Worm (Caenorhabditis elegans) whole organism, L3 larva: ENCODE results near the gene F44E7.4.

Source experiments
- R02D3.7 ChIP-seq: fragments of 150-350 bp; optimal IDR thresholded peaks from 2 replicates; lab custom pipeline; 2014; ENCODE audit warnings: missing biosample characterization, missing genetic modification characterization
- ZK546.5 ChIP-seq: sonication (generic microtip); optimal IDR thresholded peaks from 2 replicates; lab custom pipeline; 2017; ENCODE audit warnings: missing biosample characterization, missing genetic modification characterization
- ama-1 ChIP-seq: fragments of 150-350 bp; optimal IDR thresholded peaks from 2 replicates; lab custom pipeline; 2018
- ceh-16 ChIP-seq: sonication (generic microtip); optimal IDR thresholded peaks from 2 replicates; lab custom pipeline; 2017; ENCODE audit warnings: missing biosample characterization, missing genetic modification characterization
- ceh-28 ChIP-seq: fragments of 150-350 bp; optimal IDR thresholded peaks from 2 replicates; lab custom pipeline; 2014; ENCODE audit warnings: missing biosample characterization, missing genetic modification reagents, missing genetic modification characterization
- ceh-82 ChIP-seq: fragments of 150-350 bp; optimal IDR thresholded peaks from 2 replicates; lab custom pipeline; 2014; ENCODE audit warnings: missing biosample characterization, missing genetic modification characterization
- egl-27 ChIP-seq: sonication (generic microtip); optimal IDR thresholded peaks from 4 replicates; lab custom pipeline; 2017; ENCODE audit warnings: missing biosample characterization, missing genetic modification reagents, missing genetic modification characterization
- egl-5 ChIP-seq: fragments of 150-350 bp; optimal IDR thresholded peaks from 2 replicates; lab custom pipeline; 2017; ENCODE audit warnings: missing biosample characterization, missing genetic modification reagents, missing genetic modification characterization, inconsistent platforms
- elt-1 ChIP-seq: fragments of 150-350 bp; optimal IDR thresholded peaks from 2 replicates; lab custom pipeline; 2014; ENCODE audit warnings: missing biosample characterization, missing genetic modification characterization
- elt-2 ChIP-seq: sonication (generic microtip); optimal IDR thresholded peaks from 2 replicates; lab custom pipeline; 2016; ENCODE audit warnings: missing genetic modification reagents, mild to moderate bottlenecking, missing genetic modification characterization, missing compliant biosample characterization
- elt-3 ChIP-seq, 3 experiments: fragments of 150-350 bp in 1 of 3; sonication (generic microtip) in 2 of 3; optimal IDR thresholded peaks; 2 replicates in 2 of 3; 4 replicates in 1 of 3; lab custom pipeline; 2014 to 2017; ENCODE audit warnings: missing biosample characterization in 3 of 3, missing genetic modification characterization in 3 of 3
- eor-1 ChIP-seq, 2 experiments: fragments of 150-350 bp; optimal IDR thresholded peaks; 2 replicates each; lab custom pipeline; 2014 to 2018; ENCODE audit warnings: missing biosample characterization in 2 of 2, missing genetic modification characterization in 2 of 2
- fkh-10 ChIP-seq: sonication (generic microtip); optimal IDR thresholded peaks from 2 replicates; lab custom pipeline; 2017; ENCODE audit warnings: missing biosample characterization, missing genetic modification reagents, missing genetic modification characterization
- fkh-2 ChIP-seq: fragments of 150-350 bp; optimal IDR thresholded peaks from 2 replicates; lab custom pipeline; 2014; ENCODE audit warnings: missing biosample characterization, missing genetic modification reagents, missing genetic modification characterization
- fos-1 ChIP-seq: fragments of 150-350 bp; optimal IDR thresholded peaks from 2 replicates; lab custom pipeline; 2014; ENCODE audit warnings: missing biosample characterization, missing genetic modification characterization
- hmg-11 ChIP-seq: sonication (generic microtip); optimal IDR thresholded peaks from 2 replicates; lab custom pipeline; 2016; ENCODE audit warnings: missing genetic modification characterization, missing compliant biosample characterization
- jun-1 ChIP-seq: fragments of 150-350 bp; optimal IDR thresholded peaks from 2 replicates; lab custom pipeline; 2014; ENCODE audit warnings: missing biosample characterization, missing genetic modification reagents, missing genetic modification characterization
- lin-15B ChIP-seq: fragments of 150-350 bp; optimal IDR thresholded peaks from 2 replicates; lab custom pipeline; 2014; ENCODE audit warnings: missing biosample characterization, missing genetic modification characterization
- lin-39 ChIP-seq: fragments of 150-350 bp; optimal IDR thresholded peaks from 2 replicates; lab custom pipeline; 2018; ENCODE audit warnings: missing biosample characterization, missing genetic modification reagents, missing genetic modification characterization
- lsy-12 ChIP-seq: sonication (generic microtip); optimal IDR thresholded peaks from 2 replicates; lab custom pipeline; 2016; ENCODE audit warnings: mild to moderate bottlenecking, missing genetic modification characterization, missing compliant biosample characterization
- mdl-1 ChIP-seq: fragments of 150-350 bp; optimal IDR thresholded peaks from 2 replicates; lab custom pipeline; 2014; ENCODE audit warnings: missing biosample characterization, missing genetic modification characterization
- mml-1 ChIP-seq: fragments of 150-350 bp; sonication (generic microtip); optimal IDR thresholded peaks from 3 replicates; lab custom pipeline; 2014; ENCODE audit warnings: missing biosample characterization, missing genetic modification characterization
- nfya-1 ChIP-seq: sonication (generic microtip); optimal IDR thresholded peaks from 2 replicates; lab custom pipeline; 2017; ENCODE audit warnings: missing genetic modification characterization, mild to moderate bottlenecking, missing compliant biosample characterization, antibody characterized with exemption, moderate library complexity; ENCODE audit not compliant: insufficient read depth
- nhr-11 ChIP-seq: fragments of 150-350 bp; optimal IDR thresholded peaks from 2 replicates; lab custom pipeline; 2014; ENCODE audit warnings: missing biosample characterization, missing genetic modification characterization
- nhr-12 ChIP-seq: fragments of 150-350 bp; optimal IDR thresholded peaks from 2 replicates; lab custom pipeline; 2014; ENCODE audit warnings: missing biosample characterization, missing genetic modification characterization
- nhr-23 ChIP-seq: fragments of 150-350 bp; optimal IDR thresholded peaks from 2 replicates; lab custom pipeline; 2014; ENCODE audit warnings: missing biosample characterization, missing genetic modification reagents, missing genetic modification characterization
- nhr-237 ChIP-seq: fragments of 150-350 bp; optimal IDR thresholded peaks from 2 replicates; lab custom pipeline; 2014; ENCODE audit warnings: missing biosample characterization, missing genetic modification characterization
- nhr-25 ChIP-seq: sonication (generic microtip); optimal IDR thresholded peaks from 2 replicates; lab custom pipeline; 2017; ENCODE audit warnings: missing biosample characterization, missing genetic modification characterization
- nhr-28 ChIP-seq: fragments of 150-350 bp; optimal IDR thresholded peaks from 2 replicates; lab custom pipeline; 2014; ENCODE audit warnings: missing biosample characterization, missing genetic modification characterization
- nhr-43 ChIP-seq: sonication (generic microtip); optimal IDR thresholded peaks from 2 replicates; lab custom pipeline; 2016; ENCODE audit warnings: mild to moderate bottlenecking, missing genetic modification characterization, missing compliant biosample characterization; ENCODE audit not compliant: poor library complexity, severe bottlenecking
- nhr-67 ChIP-seq: fragments of 150-350 bp; optimal IDR thresholded peaks from 2 replicates; lab custom pipeline; 2014; ENCODE audit warnings: missing biosample characterization, missing genetic modification characterization
- nhr-76 ChIP-seq: fragments of 150-350 bp; sonication (generic microtip); optimal IDR thresholded peaks from 5 replicates; lab custom pipeline; 2014; ENCODE audit warnings: missing biosample characterization, missing genetic modification characterization
- nhr-77 ChIP-seq: fragments of 150-350 bp; optimal IDR thresholded peaks from 2 replicates; lab custom pipeline; 2014; ENCODE audit warnings: missing biosample characterization, missing genetic modification characterization
- pha-4 ChIP-seq: fragments of 150-350 bp; optimal IDR thresholded peaks from 2 replicates; lab custom pipeline; 2014; ENCODE audit warnings: missing biosample characterization, missing genetic modification reagents, missing genetic modification characterization
- pqm-1 ChIP-seq: fragments of 150-350 bp; optimal IDR thresholded peaks from 2 replicates; lab custom pipeline; 2017; ENCODE audit warnings: missing biosample characterization, missing genetic modification characterization, inconsistent platforms
- sea-2 ChIP-seq: fragments of 150-350 bp; sonication (generic microtip); optimal IDR thresholded peaks from 4 replicates; lab custom pipeline; 2014; ENCODE audit warnings: missing biosample characterization, missing genetic modification reagents, missing genetic modification characterization
- skn-1 ChIP-seq: fragments of 150-350 bp; optimal IDR thresholded peaks from 2 replicates; lab custom pipeline; 2014; ENCODE audit warnings: missing biosample characterization, missing genetic modification characterization
- snpc-4 ChIP-seq: fragments of 150-350 bp; optimal IDR thresholded peaks from 2 replicates; lab custom pipeline; 2014; ENCODE audit warnings: missing biosample characterization, missing genetic modification characterization
- tbx-2 ChIP-seq: sonication (generic microtip); optimal IDR thresholded peaks from 2 replicates; lab custom pipeline; 2016; ENCODE audit warnings: mild to moderate bottlenecking, missing genetic modification characterization, missing compliant biosample characterization
- zag-1 ChIP-seq: fragments of 150-350 bp; optimal IDR thresholded peaks from 2 replicates; lab custom pipeline; 2014; ENCODE audit warnings: missing biosample characterization, missing genetic modification characterization
- ztf-11 ChIP-seq: fragments of 150-350 bp; optimal IDR thresholded peaks from 2 replicates; lab custom pipeline; 2014; ENCODE audit warnings: missing biosample characterization, missing genetic modification characterization
- ztf-4 ChIP-seq: fragments of 150-350 bp; optimal IDR thresholded peaks from 2 replicates; lab custom pipeline; 2014; ENCODE audit warnings: missing biosample characterization, missing genetic modification characterization

Gene F44E7.4

ce11 chrV:5792031-5792430 is 15.3 kb upstream of the F44E7.4 start, which contains the start of gene ZC250.2:
Gene ZC250.2 (plus strand): TSS chrV:5792331.
- TF ChIP-seq eor-1 (tag; optimal IDR thresholded peaks at IDR 0.05; lab: Kevin White, UChicago) (no peak), ceh-16 (tag; lab: Kevin White, UChicago) (no peak), tbx-2 (tag; lab: Kevin White, UChicago) (no peak), fkh-10 (GFP tag; lab: Kevin White, UChicago) (no peak), nhr-25 (tag; lab: Kevin White, UChicago) (no peak), mdl-1 (no peak), nhr-12 (tag; lab: Kevin White, UChicago) (no peak), fkh-2 (tag; lab: Kevin White, UChicago) (no peak), elt-1 (tag; lab: Kevin White, UChicago) (no peak), nhr-237 (tag; lab: Kevin White, UChicago) (no peak), nhr-23 (tag; lab: Kevin White, UChicago) (no peak), fos-1 (no peak), pha-4 (no peak)

- TF ChIP-seq mml-1 (tag; lab: Kevin White, UChicago) = no peak
- peak; percentile 62 for TF ChIP-seq pqm-1
- TF ChIP-seq nhr-28 = no peak
- no peak for TF ChIP-seq elt-3 (tag; optimal IDR thresholded peaks at IDR 0.05; lab: Kevin White, UChicago)
- TF ChIP-seq elt-1 (tag; lab: Kevin White, UChicago) = no peak
- no peak for TF ChIP-seq sea-2 (GFP tag; lab: Kevin White, UChicago)
- peak; percentile 43 for TF ChIP-seq egl-5
- TF ChIP-seq snpc-4 (tag; lab: Kevin White, UChicago) = peak; percentile 72
- TF ChIP-seq nhr-43 = peak; percentile 78
- TF ChIP-seq pha-4 = peak; percentile 83
- TF ChIP-seq tbx-2 (tag; lab: Kevin White, UChicago) = peak; percentile 71
- TF ChIP-seq hmg-11 = peak; percentile 71
- peak; percentile 59 for TF ChIP-seq ceh-82 (tag; lab: Kevin White, UChicago)
- TF ChIP-seq nhr-76 (tag; lab: Kevin White, UChicago) = peak; percentile 24
- peak; percentile 81 for TF ChIP-seq lsy-12 (tag; lab: Kevin White, UChicago)
- TF ChIP-seq nhr-23 (tag; lab: Kevin White, UChicago) = peak; percentile 81
- peak; percentile 6 for TF ChIP-seq fkh-10 (GFP tag; lab: Kevin White, UChicago)
- TF ChIP-seq lin-15B (tag; lab: Kevin White, UChicago) = peak; percentile 91
- no peak for TF ChIP-seq ama-1
- peak; percentile 60 for TF ChIP-seq nhr-11
- peak; percentile 45 for TF ChIP-seq skn-1 (tag; lab: Kevin White, UChicago)
- peak; percentile 63 for TF ChIP-seq nhr-25 (tag; lab: Kevin White, UChicago)
- TF ChIP-seq lin-39 (tag; lab: Kevin White, UChicago) = peak; percentile 52
- peak; percentile 10 for TF ChIP-seq ceh-28 (tag; lab: Kevin White, UChicago)
- TF ChIP-seq elt-2 (tag; lab: Kevin White, UChicago) = peak; percentile 72
- peak; percentile 41 for TF ChIP-seq nhr-77 (tag; lab: Kevin White, UChicago)
- no peak for TF ChIP-seq ztf-11
- peak; percentile 35 for TF ChIP-seq jun-1
- TF ChIP-seq nhr-67 = no peak
- TF ChIP-seq ceh-16 (tag; lab: Kevin White, UChicago) = no peak
- peak; percentile 70 for TF ChIP-seq R02D3.7
- peak; percentile 25 for TF ChIP-seq egl-27 (tag; lab: Kevin White, UChicago)
- no peak for TF ChIP-seq ZK546.5 (tag; lab: Kevin White, UChicago)
- peak; percentile 72 for TF ChIP-seq nfya-1
These were observed 13.9 kb upstream of the F44E7.4 start, which contains the start of the genes nhr-142 and F44E7.9 for ce11 chrV:5790497-5791280. Gene nhr-142 (minus strand): TSS chrV:5790553. Gene F44E7.9 (plus strand): TSS chrV:5791230.

ce11 chrV:5788650-5789049 is 11.9 kb upstream of the F44E7.4 start:
- TF ChIP-seq nhr-77 (tag; lab: Kevin White, UChicago) (no peak), sea-2 (GFP tag; lab: Kevin White, UChicago) (no peak), ztf-4 (tag; lab: Kevin White, UChicago) (no peak), elt-1 (tag; lab: Kevin White, UChicago) (no peak), nhr-67 (no peak), ceh-16 (tag; lab: Kevin White, UChicago) (no peak), fkh-10 (GFP tag; lab: Kevin White, UChicago) (no peak), nhr-237 (tag; lab: Kevin White, UChicago) (no peak), ama-1 (no peak), fkh-2 (tag; lab: Kevin White, UChicago) (no peak), elt-2 (tag; lab: Kevin White, UChicago) (no peak), snpc-4 (tag; lab: Kevin White, UChicago) (no peak), zag-1 (tag; lab: Kevin White, UChicago) (no peak), ceh-82 (tag; lab: Kevin White, UChicago) (no peak)
